Fruit fly (Drosophila melanogaster) whole organism, prepupa: ENCODE measurements around the gene CG3961.
A peak's percentile ranks its signal among the peaks of the same experiment; 100 is the strongest.

ENCODE experiments used
- Blimp-1 ChIP-seq: fragments of 200-800 bp; sonication (Bioruptor generic); optimal IDR thresholded peaks from 3 replicates; lab custom pipeline; 2017; ENCODE audit warnings: missing biosample characterization, missing genetic modification characterization, mild to moderate bottlenecking, moderate library complexity, missing genetic modification reagents
- CG10669 ChIP-seq: fragments of 200-800 bp; sonication (Bioruptor generic); optimal IDR thresholded peaks from 3 replicates; lab custom pipeline; 2018; ENCODE audit warnings: missing biosample characterization, mild to moderate bottlenecking, missing genetic modification characterization, moderate library complexity
- CG11762 ChIP-seq: fragments of 200-800 bp; sonication (Bioruptor generic); optimal IDR thresholded peaks from 3 replicates; lab custom pipeline; 2016; ENCODE audit warnings: missing biosample characterization, missing genetic modification characterization; ENCODE audit not compliant: insufficient read depth
- CG15336 ChIP-seq: fragments of 200-800 bp; sonication (Bioruptor generic); IDR thresholded peaks from 2 replicates; pipeline ENCODE4 v1.3.6; 2022; ENCODE audit warnings: missing biosample characterization, missing genetic modification characterization
- CG1621 ChIP-seq: fragments of 200-800 bp; sonication (Bioruptor generic); optimal IDR thresholded peaks from 3 replicates; lab custom pipeline; 2018; ENCODE audit warnings: missing biosample characterization, mild to moderate bottlenecking, missing genetic modification characterization
- CG3032 ChIP-seq: fragments of 200-800 bp; optimal IDR thresholded peaks from 2 replicates; lab custom pipeline; 2019; ENCODE audit warnings: missing biosample characterization, mild to moderate bottlenecking, missing genetic modification characterization, moderate library complexity
- CG32006 ChIP-seq: fragments of 200-800 bp; sonication (Bioruptor generic); optimal IDR thresholded peaks from 3 replicates; lab custom pipeline; 2017; ENCODE audit warnings: missing biosample characterization, mild to moderate bottlenecking, missing genetic modification characterization
- CG3919 ChIP-seq: fragments of 200-800 bp; sonication (Bioruptor generic); optimal IDR thresholded peaks from 3 replicates; lab custom pipeline; 2016; ENCODE audit warnings: missing biosample characterization, missing genetic modification characterization
- CG4318 ChIP-seq: fragments of 200-800 bp; sonication (Bioruptor generic); optimal IDR thresholded peaks from 3 replicates; lab custom pipeline; 2017; ENCODE audit warnings: missing biosample characterization, mild to moderate bottlenecking, missing genetic modification characterization
- CG6163 ChIP-seq: fragments of 200-800 bp; sonication (Bioruptor generic); IDR thresholded peaks from 3 replicates; pipeline ENCODE4 v1.3.6; 2022; ENCODE audit warnings: missing biosample characterization, missing genetic modification characterization
- CG6854 ChIP-seq: fragments of 200-800 bp; sonication (Bioruptor generic); optimal IDR thresholded peaks from 2 replicates; lab custom pipeline; 2017; ENCODE audit warnings: missing biosample characterization, mild to moderate bottlenecking, missing genetic modification characterization
- CG8319 ChIP-seq: fragments of 200-800 bp; sonication (Bioruptor generic); optimal IDR thresholded peaks from 3 replicates; lab custom pipeline; 2016; ENCODE audit warnings: missing biosample characterization, missing genetic modification characterization
- CG9139 ChIP-seq: fragments of 200-800 bp; sonication (Bioruptor generic); optimal IDR thresholded peaks from 3 replicates; lab custom pipeline; 2017; ENCODE audit warnings: missing biosample characterization, mild to moderate bottlenecking, missing genetic modification characterization
- Eip75B ChIP-seq: fragments of 200-800 bp; sonication (Bioruptor generic); optimal IDR thresholded peaks from 3 replicates; lab custom pipeline; 2016; ENCODE audit warnings: missing biosample characterization, missing genetic modification characterization
- Eip78C ChIP-seq: fragments of 200-800 bp; sonication (Bioruptor generic); peaks from one replicate; lab custom pipeline; 2016; ENCODE audit warnings: missing biosample characterization, missing genetic modification characterization
- Eip93F ChIP-seq: fragments of 200-800 bp; sonication (Bioruptor generic); optimal IDR thresholded peaks from 2 replicates; lab custom pipeline; 2016; ENCODE audit warnings: missing biosample characterization, mild to moderate bottlenecking, missing genetic modification characterization
- Ets96B ChIP-seq: fragments of 200-800 bp; optimal IDR thresholded peaks from 2 replicates; lab custom pipeline; 2019; ENCODE audit warnings: missing biosample characterization, mild to moderate bottlenecking, missing genetic modification characterization, moderate library complexity
- Hr38 ChIP-seq: sonication (Bioruptor generic); optimal IDR thresholded peaks from 2 replicates; lab custom pipeline; 2016; ENCODE audit warnings: missing biosample characterization, missing genetic modification characterization
- Lpt ChIP-seq: fragments of 200-800 bp; sonication (Bioruptor generic); optimal IDR thresholded peaks from 3 replicates; lab custom pipeline; 2016; ENCODE audit warnings: missing biosample characterization, missing genetic modification characterization
- OdsH ChIP-seq: fragments of 200-800 bp; sonication (Bioruptor generic); optimal IDR thresholded peaks from 3 replicates; lab custom pipeline; 2016; ENCODE audit warnings: missing biosample characterization, missing genetic modification characterization
- Smox ChIP-seq: fragments of 200-800 bp; sonication (Bioruptor generic); optimal IDR thresholded peaks from 3 replicates; lab custom pipeline; 2016; ENCODE audit warnings: missing biosample characterization, missing genetic modification characterization
- Sox102F ChIP-seq: fragments of 200-800 bp; sonication (Bioruptor generic); optimal IDR thresholded peaks from 2 replicates; lab custom pipeline; 2016; ENCODE audit warnings: missing biosample characterization, mild to moderate bottlenecking, missing genetic modification characterization
- Sox14 ChIP-seq: fragments of 200-800 bp; sonication (Bioruptor generic); optimal IDR thresholded peaks from 3 replicates; lab custom pipeline; 2016; ENCODE audit warnings: missing biosample characterization, missing genetic modification characterization
- achi ChIP-seq: fragments of 200-800 bp; sonication (Bioruptor generic); optimal IDR thresholded peaks from 3 replicates; lab custom pipeline; 2016; ENCODE audit warnings: missing biosample characterization, missing genetic modification characterization
- esn ChIP-seq: fragments of 200-800 bp; sonication (Bioruptor generic); optimal IDR thresholded peaks from 2 replicates; lab custom pipeline; 2016; ENCODE audit warnings: missing biosample characterization, mild to moderate bottlenecking, missing genetic modification characterization, moderate library complexity
- fd85E ChIP-seq: fragments of 200-800 bp; sonication (Bioruptor generic); optimal IDR thresholded peaks from 3 replicates; lab custom pipeline; 2016; ENCODE audit warnings: missing biosample characterization, missing genetic modification characterization
- fkh ChIP-seq: fragments of 200-800 bp; sonication (Bioruptor generic); optimal IDR thresholded peaks from 3 replicates; lab custom pipeline; 2017; ENCODE audit warnings: missing biosample characterization, mild to moderate bottlenecking, missing genetic modification characterization, moderate library complexity
- salr ChIP-seq, 2 experiments: fragments of 200-800 bp; sonication (Bioruptor generic); optimal IDR thresholded peaks; 3 replicates each; lab custom pipeline; 2016 to 2018; ENCODE audit warnings: missing biosample characterization in 2 of 2, missing genetic modification characterization in 2 of 2, mild to moderate bottlenecking in 1 of 2
- ss ChIP-seq, 2 experiments: fragments of 200-800 bp; sonication (Bioruptor generic); optimal IDR thresholded peaks; 2 replicates in 1 of 2; 3 replicates in 1 of 2; lab custom pipeline; 2017 to 2018; ENCODE audit warnings: mild to moderate bottlenecking in 2 of 2, missing biosample characterization in 2 of 2, missing genetic modification characterization in 2 of 2, moderate library complexity in 1 of 2
- svp ChIP-seq: fragments of 200-800 bp; sonication (Bioruptor generic); peaks from one replicate; lab custom pipeline; 2016; ENCODE audit warnings: missing biosample characterization, missing genetic modification characterization

Gene CG3961

DNA sequence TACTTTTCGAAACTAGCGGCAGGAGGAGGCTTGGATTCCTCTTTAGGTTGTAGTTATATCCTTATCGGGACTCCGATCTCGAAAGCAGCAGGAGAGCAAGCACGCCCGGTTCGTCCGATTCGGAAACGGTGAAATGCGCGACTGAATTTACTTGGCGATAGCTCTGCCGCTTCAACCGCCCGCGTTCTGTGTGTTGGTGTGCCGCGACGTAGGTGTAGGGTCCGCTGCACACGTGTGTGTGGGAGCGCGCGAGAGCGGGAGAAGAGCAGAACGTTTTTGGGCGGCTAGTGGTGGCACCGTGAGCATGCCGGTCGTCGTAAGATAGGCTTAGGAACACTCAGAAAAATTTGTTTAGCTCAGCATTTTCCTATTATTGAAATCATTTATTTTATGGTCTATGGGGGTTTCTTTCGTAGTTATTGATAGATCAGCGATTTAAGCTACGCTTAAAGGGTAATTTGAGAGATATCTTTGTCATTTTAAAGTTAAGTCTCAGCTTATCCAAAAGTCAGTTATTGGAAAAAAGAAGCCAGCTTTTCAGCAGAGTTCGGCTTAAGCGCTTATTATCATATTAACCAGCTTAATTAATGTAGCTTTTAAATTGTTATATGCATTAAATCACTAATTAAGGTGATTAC, 49.8 kb downstream of the CG3961 start (continued):
- TF ChIP-seq Blimp-1 (GFP tag; lab: Kevin White, UChicago) (no peak), CG8319 (GFP tag; lab: Kevin White, UChicago) (no peak), CG32006 (GFP tag; lab: Kevin White, UChicago) (peak; percentile 69), CG3032 (tag; lab: Kevin White, UChicago) (no peak), Ets96B (tag; lab: Kevin White, UChicago) (peak; percentile 30), svp (GFP tag; lab: Kevin White, UChicago) (peak; percentile 63), CG3919 (GFP tag; lab: Kevin White, UChicago) (peak; percentile 36), esn (peak; percentile 57), CG6163 (GFP tag; lab: Robert Waterston, UW) (no peak), CG4318 (GFP tag; lab: Kevin White, UChicago) (no peak), Eip93F (no peak), CG10669 (GFP tag; lab: Kevin White, UChicago) (peak; percentile 1), Sox14 (GFP tag; lab: Kevin White, UChicago) (no peak), CG9139 (GFP tag; lab: Kevin White, UChicago) (peak; percentile 1), CG6854 (GFP tag; lab: Kevin White, UChicago) (peak; percentile 67), Smox (GFP tag; lab: Kevin White, UChicago) (peak; percentile 51), CG15336 (no peak), Eip78C (GFP tag; lab: Kevin White, UChicago) (peak; percentile 64), CG1621 (tag; lab: Kevin White, UChicago) (no peak), fkh (GFP tag; lab: Kevin White, UChicago) (peak; percentile 57), CG11762 (no peak), ss (GFP tag; optimal IDR thresholded peaks at IDR 0.05; lab: Kevin White, UChicago) (peak in 1 of 2 experiments; percentile 26)

DNA sequence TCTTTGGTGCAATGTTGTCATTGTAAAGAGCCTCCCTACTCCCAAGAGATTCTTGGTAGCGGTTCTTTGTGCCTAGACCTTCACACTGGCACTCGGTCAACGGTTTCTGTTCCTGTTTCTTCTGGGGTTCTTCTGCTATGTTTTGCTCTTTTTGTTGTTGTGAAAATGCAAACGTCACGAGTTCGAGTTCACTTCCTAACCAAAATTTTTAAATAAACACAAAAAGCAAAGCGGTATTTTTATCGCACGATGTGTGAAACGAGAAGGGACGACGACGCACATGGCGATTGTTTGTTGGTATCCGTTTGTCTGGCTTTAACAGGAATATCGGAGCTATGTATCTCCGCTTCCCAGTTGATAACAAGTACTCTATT, 50.3 kb downstream of the CG3961 start:
- TF ChIP-seq Eip78C (GFP tag; lab: Kevin White, UChicago) (peak; percentile 13), salr (GFP tag; optimal IDR thresholded peaks at IDR 0.05; lab: Kevin White, UChicago) (no peak)

DNA sequence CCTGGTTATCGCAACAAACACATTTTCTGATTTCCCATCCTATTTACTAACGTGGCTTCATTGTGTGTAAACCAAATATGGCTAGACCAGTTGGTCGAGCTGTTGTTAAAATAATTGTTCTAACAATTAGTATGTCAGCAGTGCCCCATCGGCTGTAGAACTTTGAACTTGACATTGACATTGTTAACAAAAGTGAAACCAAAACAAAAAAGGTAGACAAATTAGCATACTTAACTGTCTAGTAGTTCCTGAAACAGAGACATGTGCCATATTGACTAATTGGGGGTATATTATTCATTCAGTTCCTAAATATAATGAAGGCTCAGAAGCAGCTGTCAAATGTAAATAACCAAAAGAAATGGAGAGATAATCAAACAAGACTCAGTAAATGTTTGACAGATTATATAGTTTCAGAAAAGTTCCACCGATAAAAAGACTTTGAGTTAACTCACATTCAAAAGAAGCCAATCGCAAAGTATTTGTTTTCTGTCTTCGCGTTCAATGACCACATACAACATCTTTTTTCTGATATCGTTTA, 52.5 kb downstream of the CG3961 start:
- TF ChIP-seq Hr38 (GFP tag; lab: Kevin White, UChicago), result no peak
- TF ChIP-seq fkh (GFP tag; lab: Kevin White, UChicago), result peak; percentile 71

DNA sequence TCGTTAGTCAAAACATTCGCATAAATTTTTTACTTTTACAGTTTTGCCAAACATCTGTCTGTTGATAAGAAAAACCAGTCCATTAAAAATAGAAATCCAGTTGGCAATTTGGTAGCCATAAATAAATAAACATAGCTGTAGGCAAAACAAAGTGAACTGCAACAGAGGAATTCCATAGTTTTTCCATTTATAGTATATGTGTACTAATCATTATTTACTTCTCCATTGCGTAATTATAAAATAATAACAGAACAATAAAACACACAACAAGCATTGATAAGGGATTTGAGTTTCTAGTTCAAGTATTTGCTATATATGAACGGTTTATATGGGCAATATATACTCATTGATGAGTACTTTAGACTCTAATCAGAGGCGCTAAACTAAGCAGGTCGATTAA, 53.6 kb downstream of the CG3961 start:
- TF ChIP-seq salr (GFP tag; optimal IDR thresholded peaks at IDR 0.05; lab: Kevin White, UChicago) (no peak), CG32006 (GFP tag; lab: Kevin White, UChicago) (no peak), fd85E (GFP tag; lab: Kevin White, UChicago) (no peak), Lpt (GFP tag; lab: Kevin White, UChicago) (no peak), achi (GFP tag; lab: Kevin White, UChicago) (no peak), CG3032 (tag; lab: Kevin White, UChicago) (no peak), Eip75B (no peak), OdsH (no peak), Eip78C (GFP tag; lab: Kevin White, UChicago) (no peak), Sox102F (GFP tag; lab: Kevin White, UChicago) (no peak)

DNA sequence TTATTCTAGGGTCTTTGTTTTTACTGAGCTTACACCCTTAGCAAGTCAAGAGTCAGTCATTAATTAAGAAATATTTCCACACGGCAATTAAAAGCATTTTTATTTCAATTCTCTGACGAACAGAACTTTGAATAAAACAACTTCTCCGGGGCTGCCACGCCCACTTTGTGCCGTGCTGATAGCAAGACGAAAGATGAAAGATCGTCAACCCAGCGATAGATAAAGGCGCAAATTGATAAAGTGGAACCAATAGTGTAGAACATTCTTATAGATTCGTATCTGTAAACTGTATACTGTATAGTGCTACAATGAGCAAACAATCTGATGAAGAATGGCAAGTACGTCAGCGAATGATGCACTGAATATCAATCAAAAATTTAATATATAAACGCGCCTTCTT, 55.4 kb downstream of the CG3961 start:
- TF ChIP-seq fd85E (GFP tag; lab: Kevin White, UChicago) (no peak), Eip78C (GFP tag; lab: Kevin White, UChicago) (peak; percentile 21), svp (GFP tag; lab: Kevin White, UChicago) (peak; percentile 92)
